Fruit fly (Drosophila melanogaster): ENCODE data around the gene CG5111.

- TF ChIP-seq lab (GFP tag; optimal IDR thresholded peaks at IDR 0.05) = no peak
- TF ChIP-seq CG12236 (GFP tag; optimal IDR thresholded peaks at IDR 0.05) = no peak
- TF ChIP-seq ftz-f1 (GFP tag; optimal IDR thresholded peaks at IDR 0.05) = no peak
- no peak for TF ChIP-seq bsh (GFP tag; optimal IDR thresholded peaks at IDR 0.05)
Measured at dm6 chr3R:25505975-25506374, at the start of gene CG5111.

Measured in whole organism, embryonic.